Worm (Caenorhabditis elegans): ENCODE results near the gene bath-30.

DNA sequence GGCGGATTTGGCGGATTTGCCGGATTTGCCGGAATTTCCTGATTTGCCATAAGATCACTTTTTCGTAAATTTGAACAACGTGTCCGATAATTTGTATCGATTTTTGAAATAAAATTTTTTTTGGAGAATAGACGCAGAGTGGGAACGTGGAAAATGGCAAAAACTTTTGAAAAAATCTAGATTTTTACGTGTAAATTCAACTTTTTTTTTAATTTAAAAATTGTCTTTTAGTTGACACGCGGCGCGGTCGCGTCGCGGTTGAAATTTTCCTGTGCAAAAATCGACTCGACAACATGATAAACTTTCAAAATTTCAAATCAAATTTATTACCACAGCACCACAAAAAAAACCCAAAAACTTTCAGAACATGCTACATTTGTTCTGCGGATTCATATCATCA is 49.3 kb upstream of the bath-30 start, which contains the start of gene nep-20:
- TF ChIP-seq ZK546.5 (tag; optimal IDR thresholded peaks at IDR 0.05) (no peak), ama-1 (optimal IDR thresholded peaks at IDR 0.05) (no peak), lin-15B (tag; optimal IDR thresholded peaks at IDR 0.05) (no peak), ztf-7 (tag; optimal IDR thresholded peaks at IDR 0.05) (no peak), dmd-8 (GFP tag; IDR thresholded peaks at IDR 0.05) (no peak), lsy-2 (tag; optimal IDR thresholded peaks at IDR 0.05) (no peak), unc-130 (GFP tag; optimal IDR thresholded peaks at IDR 0.05) (no peak)

Data from whole organism, L4 larva.